Fruit fly (Drosophila melanogaster): Measurements from ENCODE around the gene CG7407.

The CG7407 gene

DNA sequence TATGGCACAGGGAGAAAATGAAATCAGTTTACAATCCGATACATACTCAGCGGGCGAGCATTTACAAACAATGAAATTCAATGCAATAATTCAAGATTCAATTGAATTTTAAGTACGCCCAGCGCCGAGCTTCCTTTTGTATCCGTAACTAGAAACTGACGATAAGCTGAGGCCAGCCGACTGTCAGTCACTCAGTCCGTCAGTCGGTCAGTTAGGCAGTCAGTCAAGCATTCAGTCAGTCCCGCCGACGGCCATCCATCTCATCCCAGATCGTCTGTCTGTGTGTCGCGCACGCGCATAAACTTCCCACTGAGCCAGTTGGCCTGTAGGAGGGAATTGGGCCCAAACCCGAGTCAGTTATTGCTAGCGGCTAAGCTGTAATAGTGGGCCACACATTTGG is 3.8 kb upstream of the CG7407 start:
- TF ChIP-seq CG7045 (GFP tag; optimal IDR thresholded peaks at IDR 0.05), result no peak
- TF ChIP-seq Clk (GFP tag; optimal IDR thresholded peaks at IDR 0.05), result no peak
- TF ChIP-seq CG11617 (GFP tag; optimal IDR thresholded peaks at IDR 0.05), result no peak
- no peak for TF ChIP-seq Hr96 (GFP tag; optimal IDR thresholded peaks at IDR 0.05)
- no peak for TF ChIP-seq cic (GFP tag; optimal IDR thresholded peaks at IDR 0.05)
- no peak for TF ChIP-seq bab1 (GFP tag; optimal IDR thresholded peaks at IDR 0.05)
- no peak for TF ChIP-seq CG14711 (tag; optimal IDR thresholded peaks at IDR 0.05)

DNA sequence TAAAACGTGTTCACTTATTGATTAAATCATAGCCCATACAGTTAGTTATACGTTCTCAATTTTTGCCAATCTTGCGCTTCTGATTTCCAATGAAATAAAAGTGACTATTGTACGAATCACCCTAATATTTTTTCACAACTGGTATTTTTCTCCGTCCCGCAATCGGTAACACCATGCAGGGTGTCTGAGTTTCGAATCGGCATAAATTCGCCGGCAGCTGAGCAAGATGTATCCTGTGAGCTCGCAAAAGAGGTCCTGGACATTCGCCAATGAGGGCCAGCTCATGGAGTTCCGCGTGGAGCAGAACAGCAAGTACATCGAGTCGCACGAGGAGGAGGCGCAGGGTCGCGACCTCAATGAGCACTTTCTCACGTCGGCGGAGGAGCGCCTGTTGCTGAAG is 1.5 kb upstream of the CG7407 start, which contains the start of gene CycH:
TSS of gene CycH (plus strand) at position 218 of the 400 bp plus-strand sequence.
- TF ChIP-seq CG14711 (tag; optimal IDR thresholded peaks at IDR 0.05), result peak; percentile 26
- peak; percentile 1 for TF ChIP-seq Crg-1 (GFP tag; optimal IDR thresholded peaks at IDR 0.05)
- TF ChIP-seq CG7045 (GFP tag; optimal IDR thresholded peaks at IDR 0.05), result no peak
- TF ChIP-seq cnc (optimal IDR thresholded peaks at IDR 0.05), result no peak
- peak; percentile 42 for TF ChIP-seq CG7101 (tag; optimal IDR thresholded peaks at IDR 0.05)
- TF ChIP-seq Clk (GFP tag; optimal IDR thresholded peaks at IDR 0.05), result no peak
- TF ChIP-seq ovo (GFP tag; optimal IDR thresholded peaks at IDR 0.05), result no peak
- no peak for TF ChIP-seq pad (GFP tag; optimal IDR thresholded peaks at IDR 0.05)
- peak; percentile 12 for TF ChIP-seq Mnt (GFP tag; optimal IDR thresholded peaks at IDR 0.05)
- no peak for TF ChIP-seq Hr96 (GFP tag; optimal IDR thresholded peaks at IDR 0.05)
- no peak for TF ChIP-seq CG1620 (GFP tag; optimal IDR thresholded peaks at IDR 0.05)
- peak; percentile 19 for TF ChIP-seq toe (GFP tag; optimal IDR thresholded peaks at IDR 0.05)
- TF ChIP-seq CG5204 (GFP tag; optimal IDR thresholded peaks at IDR 0.05), result no peak
- no peak for TF ChIP-seq cic (GFP tag; optimal IDR thresholded peaks at IDR 0.05)
- TF ChIP-seq CG33017 (tag; optimal IDR thresholded peaks at IDR 0.05), result no peak
- peak; percentile 57 for TF ChIP-seq tj (GFP tag; optimal IDR thresholded peaks at IDR 0.05)
- TF ChIP-seq CG12768 (GFP tag; optimal IDR thresholded peaks at IDR 0.05), result no peak
- no peak for TF ChIP-seq CG11617 (GFP tag; optimal IDR thresholded peaks at IDR 0.05)
- peak; percentile 45 for TF ChIP-seq bab1 (GFP tag; optimal IDR thresholded peaks at IDR 0.05)
- no peak for TF ChIP-seq kay (GFP tag; ENCODE audit: borderline replicate concordance)

DNA sequence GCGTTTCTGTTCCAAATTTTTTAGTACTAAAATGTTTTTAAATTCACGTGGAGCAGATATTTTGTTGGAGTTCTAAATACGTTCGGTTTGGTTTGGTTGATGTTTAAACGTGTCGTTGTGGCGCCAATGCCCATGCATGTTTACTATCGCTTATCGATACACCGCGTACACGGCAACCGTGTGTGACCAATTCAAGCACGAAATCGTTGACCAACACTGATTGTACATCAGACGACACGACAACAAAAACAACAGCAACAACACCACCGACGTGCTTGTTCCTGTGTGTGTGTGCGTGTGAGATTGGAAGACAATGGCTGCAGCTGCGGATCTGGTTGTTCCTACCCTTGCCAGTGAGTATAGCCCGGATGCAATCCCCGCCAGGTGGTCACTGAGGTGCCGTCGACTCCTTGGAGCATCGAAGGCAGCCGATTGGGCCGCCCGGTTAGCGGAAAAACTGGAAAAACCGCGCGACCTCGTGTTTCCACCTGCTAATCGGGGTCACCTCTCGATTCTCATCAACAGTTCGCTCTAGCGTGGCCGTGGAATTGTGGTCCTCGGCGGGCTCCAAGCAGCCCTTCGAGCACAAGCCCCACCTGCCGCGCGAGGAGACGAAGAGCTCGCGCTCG is 1.6 kb downstream of the CG7407 start, which contains the start of gene eIF2A:
TSS of gene eIF2A (plus strand) at position 16 of the 629 bp plus-strand sequence.
- TF ChIP-seq pad (GFP tag; optimal IDR thresholded peaks at IDR 0.05) (peak; percentile 72), ovo (GFP tag; optimal IDR thresholded peaks at IDR 0.05) (peak; percentile 51), CG33017 (tag; optimal IDR thresholded peaks at IDR 0.05) (peak; percentile 52), CG11617 (GFP tag; optimal IDR thresholded peaks at IDR 0.05) (peak; percentile 48), cnc (optimal IDR thresholded peaks at IDR 0.05) (no peak), bab1 (GFP tag; optimal IDR thresholded peaks at IDR 0.05) (peak; percentile 77), CG5204 (GFP tag; optimal IDR thresholded peaks at IDR 0.05) (peak; percentile 34), CG14711 (tag; optimal IDR thresholded peaks at IDR 0.05) (peak; percentile 37), tj (GFP tag; optimal IDR thresholded peaks at IDR 0.05) (no peak), CG12768 (GFP tag; optimal IDR thresholded peaks at IDR 0.05) (peak; percentile 67), Clk (GFP tag; optimal IDR thresholded peaks at IDR 0.05) (peak; percentile 35), Crg-1 (GFP tag; optimal IDR thresholded peaks at IDR 0.05) (peak; percentile 90), CG7045 (GFP tag; optimal IDR thresholded peaks at IDR 0.05) (peak; percentile 43), toe (GFP tag; optimal IDR thresholded peaks at IDR 0.05) (peak; percentile 36), Hr96 (GFP tag; optimal IDR thresholded peaks at IDR 0.05) (peak; percentile 64), kay (GFP tag; ENCODE audit: borderline replicate concordance) (no peak), CG7101 (tag; optimal IDR thresholded peaks at IDR 0.05) (peak; percentile 76), CG1620 (GFP tag; optimal IDR thresholded peaks at IDR 0.05) (peak; percentile 86), Mnt (GFP tag; optimal IDR thresholded peaks at IDR 0.05) (peak; percentile 90), cic (GFP tag; optimal IDR thresholded peaks at IDR 0.05) (peak; percentile 69)

- TF ChIP-seq ovo (GFP tag; optimal IDR thresholded peaks at IDR 0.05) (no peak), Crg-1 (GFP tag; optimal IDR thresholded peaks at IDR 0.05) (no peak), pad (GFP tag; optimal IDR thresholded peaks at IDR 0.05) (no peak), CG11617 (GFP tag; optimal IDR thresholded peaks at IDR 0.05) (no peak), Hr96 (GFP tag; optimal IDR thresholded peaks at IDR 0.05) (no peak), CG33017 (tag; optimal IDR thresholded peaks at IDR 0.05) (no peak), toe (GFP tag; optimal IDR thresholded peaks at IDR 0.05) (no peak), Mnt (GFP tag; optimal IDR thresholded peaks at IDR 0.05) (no peak), kay (GFP tag; ENCODE audit: borderline replicate concordance) (no peak), cic (GFP tag; optimal IDR thresholded peaks at IDR 0.05) (no peak), CG7101 (tag; optimal IDR thresholded peaks at IDR 0.05) (no peak), Clk (GFP tag; optimal IDR thresholded peaks at IDR 0.05) (no peak), CG1620 (GFP tag; optimal IDR thresholded peaks at IDR 0.05) (no peak), CG7045 (GFP tag; optimal IDR thresholded peaks at IDR 0.05) (no peak)
Observed at dm6 chr3L:21827130-21827529, 3.9 kb downstream of the CG7407 start.

DNA sequence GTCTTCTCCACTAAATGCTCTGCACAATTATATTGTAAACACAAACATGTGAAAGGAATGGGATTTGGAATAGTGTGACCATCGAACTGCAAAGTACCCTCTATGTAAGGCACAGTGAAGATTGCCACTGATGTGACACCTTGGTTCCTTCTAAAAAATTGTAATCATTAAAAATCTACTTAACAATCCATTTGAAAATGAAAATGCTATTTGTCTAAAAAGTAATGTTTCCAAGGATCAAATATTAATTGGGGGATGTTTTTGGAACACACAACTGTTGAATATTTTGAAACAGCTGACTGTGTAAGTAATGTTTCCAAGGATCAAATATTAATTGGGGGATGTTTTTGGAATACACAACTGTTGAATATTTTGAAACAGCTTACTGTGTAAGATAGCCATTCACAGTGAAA is 4.9 kb downstream of the CG7407 start, which contains the start of gene CG32448:
TSS of gene CG32448 (minus strand) at position 304 of the 413 bp plus-strand sequence.
- TF ChIP-seq CG11617 (GFP tag; optimal IDR thresholded peaks at IDR 0.05) (peak; percentile 3), CG1620 (GFP tag; optimal IDR thresholded peaks at IDR 0.05) (peak; percentile 27), Hr96 (GFP tag; optimal IDR thresholded peaks at IDR 0.05) (peak; percentile 37), CG7101 (tag; optimal IDR thresholded peaks at IDR 0.05) (peak; percentile 46), CG33017 (tag; optimal IDR thresholded peaks at IDR 0.05) (peak; percentile 10), Mnt (GFP tag; optimal IDR thresholded peaks at IDR 0.05) (peak; percentile 34), CG14711 (tag; optimal IDR thresholded peaks at IDR 0.05) (peak; percentile 24), CG12768 (GFP tag; optimal IDR thresholded peaks at IDR 0.05) (no peak), kay (GFP tag; ENCODE audit: borderline replicate concordance) (no peak), ovo (GFP tag; optimal IDR thresholded peaks at IDR 0.05) (no peak), CG5204 (GFP tag; optimal IDR thresholded peaks at IDR 0.05) (peak; percentile 55), tj (GFP tag; optimal IDR thresholded peaks at IDR 0.05) (no peak), CG7045 (GFP tag; optimal IDR thresholded peaks at IDR 0.05) (peak; percentile 13)

All from whole organism, adult.